Fruit fly (Drosophila melanogaster): ENCODE data around the gene B-H2.
A peak's percentile ranks its signal among the peaks of the same experiment; 100 is the strongest.

Gene B-H2

DNA sequence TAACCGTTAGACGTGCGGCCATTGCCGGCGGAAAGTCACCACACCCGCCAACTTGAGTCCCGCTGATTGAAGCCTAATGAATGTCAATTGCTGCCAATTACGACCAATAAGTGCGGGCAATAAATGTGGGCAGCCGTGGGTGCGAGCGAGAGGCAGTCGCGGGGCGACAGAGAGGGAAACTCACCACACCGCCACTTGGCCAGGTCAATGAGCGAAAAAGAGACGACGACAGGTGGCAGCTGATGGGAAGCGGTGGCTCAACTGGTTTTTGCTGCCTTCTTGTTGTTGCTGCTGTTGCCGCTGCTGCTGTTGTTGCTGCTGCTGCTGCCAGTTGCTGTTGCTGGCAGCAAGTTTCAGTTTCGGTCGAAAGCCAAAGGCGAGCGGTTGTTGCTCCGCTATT is at the start of gene B-H2:
TSS of gene B-H2 (plus strand) at position 369 of the 400 bp plus-strand sequence.
- TF ChIP-seq Gug (GFP tag; IDR thresholded peaks at IDR 0.05) = no peak
- no peak for TF ChIP-seq disco-r (GFP tag; optimal IDR thresholded peaks at IDR 0.05)
- no peak for TF ChIP-seq CG5245 (GFP tag; optimal IDR thresholded peaks at IDR 0.05)
- no peak for TF ChIP-seq sug (tag; optimal IDR thresholded peaks at IDR 0.05)
- TF ChIP-seq Adf1 (GFP tag; IDR thresholded peaks at IDR 0.05) = peak; percentile 83
- no peak for TF ChIP-seq CG15696 (tag; optimal IDR thresholded peaks at IDR 0.05)
- TF ChIP-seq otp (GFP tag; IDR thresholded peaks at IDR 0.05) = 0 out of 3 replicates have a peak, but pooled peaks have one; percentile 46
- peak; percentile 92 for TF ChIP-seq CG1832 (GFP tag; optimal IDR thresholded peaks at IDR 0.05)
- peak; percentile 72 for TF ChIP-seq gcm (GFP tag; optimal IDR thresholded peaks at IDR 0.05)
- no peak for TF ChIP-seq CG14965 (GFP tag; optimal IDR thresholded peaks at IDR 0.05; ENCODE audit: borderline replicate concordance)
- TF ChIP-seq cad (GFP tag; optimal IDR thresholded peaks at IDR 0.05) = peak; percentile 89
- peak; percentile 95 for TF ChIP-seq Nf-YC (tag; optimal IDR thresholded peaks at IDR 0.05)
- TF ChIP-seq Jarid2 (GFP tag; optimal IDR thresholded peaks at IDR 0.05) = peak; percentile 70
- peak; percentile 59 for TF ChIP-seq zen (tag; optimal IDR thresholded peaks at IDR 0.05)
- TF ChIP-seq vnd (GFP tag; IDR thresholded peaks at IDR 0.05; ENCODE audit: partially characterized antibody) = no peak
- TF ChIP-seq crol (GFP tag; IDR thresholded peaks at IDR 0.05) = 0 out of 2 replicates have a peak, but pooled peaks have one; percentile 22
- TF ChIP-seq Nf-YB (GFP tag; optimal IDR thresholded peaks at IDR 0.05) = peak; percentile 95
- TF ChIP-seq Usf (GFP tag; optimal IDR thresholded peaks at IDR 0.05) = no peak
- TF ChIP-seq Elba2 (GFP tag; optimal IDR thresholded peaks at IDR 0.05) = peak; percentile 74
- no peak for TF ChIP-seq ato (GFP tag; IDR thresholded peaks at IDR 0.05; ENCODE audit: partially characterized antibody)
- no peak for TF ChIP-seq Nf-YA (GFP tag; IDR thresholded peaks at IDR 0.05)
- no peak for TF ChIP-seq bab2 (GFP tag; optimal IDR thresholded peaks at IDR 0.05)
- no peak for TF ChIP-seq Ptx1 (GFP tag; IDR thresholded peaks at IDR 0.05)
- TF ChIP-seq CG11504 (tag; optimal IDR thresholded peaks at IDR 0.05) = peak; percentile 43
- no peak for TF ChIP-seq CG13894 (tag; optimal IDR thresholded peaks at IDR 0.05)
- no peak for TF ChIP-seq CG13775 (GFP tag; optimal IDR thresholded peaks at IDR 0.05)
- TF ChIP-seq scrt (GFP tag; optimal IDR thresholded peaks at IDR 0.05) = no peak
- peak; percentile 47; the same call in 1 of the 3 replicates for TF ChIP-seq sr (GFP tag; IDR thresholded peaks at IDR 0.05)
- TF ChIP-seq nom (GFP tag; optimal IDR thresholded peaks at IDR 0.05) = no peak
- no peak for TF ChIP-seq sisA (GFP tag; IDR thresholded peaks at IDR 0.05)
- TF ChIP-seq CG42726 (GFP tag; IDR thresholded peaks at IDR 0.05; ENCODE audit: partially characterized antibody) = no peak
- TF ChIP-seq chinmo (GFP tag; IDR thresholded peaks at IDR 0.05; ENCODE audit: partially characterized antibody) = 0 out of 4 replicates have a peak, but pooled peaks have one; percentile 37
- peak in 1 of 2 experiments; percentile 37 for TF ChIP-seq tll (GFP tag; optimal IDR thresholded peaks at IDR 0.05)
- TF ChIP-seq vvl (GFP tag; IDR thresholded peaks at IDR 0.05) = 0 out of 2 replicates have a peak, but pooled peaks have one; percentile 19
- TF ChIP-seq Hr51 (GFP tag; optimal IDR thresholded peaks at IDR 0.05) = no peak
- TF ChIP-seq Rfx (GFP tag; IDR thresholded peaks at IDR 0.05) = no peak
- peak; percentile 58 for TF ChIP-seq Vsx1 (GFP tag; optimal IDR thresholded peaks at IDR 0.05)
- 0 out of 3 replicates have a peak, but pooled peaks have one; percentile 19 for TF ChIP-seq Opbp (GFP tag; IDR thresholded peaks at IDR 0.05; ENCODE audit: partially characterized antibody)
- no peak for TF ChIP-seq ham (GFP tag; IDR thresholded peaks at IDR 0.05)
- TF ChIP-seq CG17328 (GFP tag; IDR thresholded peaks at IDR 0.05) = no peak
- peak; percentile 54 for TF ChIP-seq B-H2 (GFP tag; optimal IDR thresholded peaks at IDR 0.05)
- TF ChIP-seq Dek (tag; optimal IDR thresholded peaks at IDR 0.05) = no peak
- TF ChIP-seq CG4360 (GFP tag; IDR thresholded peaks at IDR 0.05) = peak; percentile 90
- TF ChIP-seq CG17802 (tag; optimal IDR thresholded peaks at IDR 0.05) = no peak
- peak; percentile 19 for TF ChIP-seq Abd-B (GFP tag; optimal IDR thresholded peaks at IDR 0.05)
- no peak for TF ChIP-seq CG12769 (tag; optimal IDR thresholded peaks at IDR 0.05)
- TF ChIP-seq br (optimal IDR thresholded peaks at IDR 0.05) = no peak
- no peak for TF ChIP-seq eve (GFP tag; optimal IDR thresholded peaks at IDR 0.05)
- peak; percentile 16 for TF ChIP-seq abd-A (tag; optimal IDR thresholded peaks at IDR 0.05)
- TF ChIP-seq CG8478 (optimal IDR thresholded peaks at IDR 0.05) = peak; percentile 85

Measured in whole organism, embryonic.